Fruit fly (Drosophila melanogaster): ENCODE data around the gene CG14971.
A peak's percentile ranks its signal among the peaks of the same experiment; 100 is the strongest.

CG14971 gene

dm6 chr3L:3431061-3431648, 40.0 kb downstream of the CG14971 start:
- peak; percentile 60 for TF ChIP-seq cic (GFP tag; optimal IDR thresholded peaks at IDR 0.05)
- TF ChIP-seq pad (GFP tag; optimal IDR thresholded peaks at IDR 0.05) = no peak
- TF ChIP-seq CG12768 (GFP tag; optimal IDR thresholded peaks at IDR 0.05) = peak; percentile 21

DNA sequence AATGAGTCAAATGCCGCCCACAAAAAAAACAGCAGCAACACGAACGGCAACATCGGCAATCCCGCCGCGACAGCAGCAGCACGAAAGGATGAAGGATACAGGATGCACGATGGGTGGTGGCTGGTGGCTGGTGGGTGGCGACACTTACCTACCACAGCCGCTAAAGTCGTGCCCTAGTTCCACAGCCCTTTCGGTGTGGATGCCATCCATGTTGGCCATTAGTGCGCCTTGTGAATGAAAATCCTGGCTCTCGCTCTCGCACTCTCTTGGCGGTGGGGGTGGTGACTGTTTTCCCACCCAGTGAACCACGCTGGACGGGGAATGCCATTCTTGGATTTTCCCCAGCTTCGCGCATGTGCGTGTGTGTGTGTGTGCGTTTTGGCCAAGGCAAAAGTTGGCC, 44.1 kb downstream of the CG14971 start:
- TF ChIP-seq pad (GFP tag; optimal IDR thresholded peaks at IDR 0.05) (peak; percentile 41), cnc (optimal IDR thresholded peaks at IDR 0.05) (no peak)

dm6 chr3L:3424846-3425245, 46.3 kb downstream of the CG14971 start, which contains the start of gene sty:
TSS of gene sty (minus strand) at chr3L:3424935.
- TF ChIP-seq CG5204 (GFP tag; optimal IDR thresholded peaks at IDR 0.05) (no peak), cnc (optimal IDR thresholded peaks at IDR 0.05) (no peak), CG7101 (tag; optimal IDR thresholded peaks at IDR 0.05) (no peak), CG1620 (GFP tag; optimal IDR thresholded peaks at IDR 0.05) (no peak), CG33017 (tag; optimal IDR thresholded peaks at IDR 0.05) (no peak), CG11617 (GFP tag; optimal IDR thresholded peaks at IDR 0.05) (no peak), pad (GFP tag; optimal IDR thresholded peaks at IDR 0.05) (peak; percentile 86)

dm6 chr3L:3423006-3423405, 48.1 kb downstream of the CG14971 start:
- no peak for TF ChIP-seq Mnt (GFP tag; optimal IDR thresholded peaks at IDR 0.05)
- TF ChIP-seq tj (GFP tag; optimal IDR thresholded peaks at IDR 0.05) = peak; percentile 8

DNA sequence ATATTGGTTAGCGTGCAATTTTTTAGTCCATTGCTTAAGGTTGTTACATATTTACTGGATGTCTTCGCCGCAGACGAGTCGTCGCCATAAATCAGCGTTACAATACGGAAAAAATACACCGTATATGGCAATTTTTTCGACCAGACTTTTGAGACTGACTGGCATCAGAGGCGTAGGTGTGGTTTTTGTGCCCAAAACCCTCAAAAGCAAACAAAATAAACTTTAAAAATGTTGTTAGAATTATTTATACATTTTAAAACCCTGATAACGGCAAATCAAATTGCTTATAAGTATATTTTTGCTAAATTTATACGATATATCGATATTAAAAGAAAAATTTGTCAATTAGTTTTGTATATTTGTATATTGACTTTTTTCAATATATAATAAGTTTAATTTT, 50.4 kb downstream of the CG14971 start:
- TF ChIP-seq CG11617 (GFP tag; optimal IDR thresholded peaks at IDR 0.05) (no peak), toe (GFP tag; optimal IDR thresholded peaks at IDR 0.05) (no peak), Mnt (GFP tag; optimal IDR thresholded peaks at IDR 0.05) (no peak), tj (GFP tag; optimal IDR thresholded peaks at IDR 0.05) (no peak), cnc (optimal IDR thresholded peaks at IDR 0.05) (no peak), bab1 (GFP tag; optimal IDR thresholded peaks at IDR 0.05) (no peak), kay (GFP tag; ENCODE audit: borderline replicate concordance) (no peak), pad (GFP tag; optimal IDR thresholded peaks at IDR 0.05) (no peak), Crg-1 (GFP tag; optimal IDR thresholded peaks at IDR 0.05) (no peak), CG33017 (tag; optimal IDR thresholded peaks at IDR 0.05) (no peak)

DNA sequence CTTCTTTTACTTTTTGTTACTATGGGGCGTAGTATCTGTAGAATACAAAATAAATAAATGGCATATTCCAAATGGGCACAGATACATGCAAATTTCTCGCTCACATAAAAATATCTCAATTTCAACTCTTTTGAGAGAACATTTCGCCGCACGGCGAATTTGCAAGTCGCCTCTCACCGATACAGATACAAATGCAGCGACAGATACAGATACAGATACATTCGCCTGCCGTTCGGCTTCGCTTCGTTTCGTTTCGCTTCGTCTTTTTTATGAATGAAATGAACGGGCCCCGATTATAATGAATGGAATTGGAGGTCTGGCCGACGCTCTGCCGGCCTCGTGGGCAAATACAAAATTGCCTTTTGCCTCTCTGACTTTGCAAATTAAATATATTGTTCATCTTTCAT, 50.9 kb downstream of the CG14971 start:
- TF ChIP-seq CG11617 (GFP tag; optimal IDR thresholded peaks at IDR 0.05) (no peak), Mnt (GFP tag; optimal IDR thresholded peaks at IDR 0.05) (peak; percentile 24), Hr96 (GFP tag; optimal IDR thresholded peaks at IDR 0.05) (no peak), CG7101 (tag; optimal IDR thresholded peaks at IDR 0.05) (no peak), pad (GFP tag; optimal IDR thresholded peaks at IDR 0.05) (no peak), CG33017 (tag; optimal IDR thresholded peaks at IDR 0.05) (peak; percentile 10), CG14711 (tag; optimal IDR thresholded peaks at IDR 0.05) (peak; percentile 26), cnc (optimal IDR thresholded peaks at IDR 0.05) (no peak), kay (GFP tag; ENCODE audit: borderline replicate concordance) (no peak), tj (GFP tag; optimal IDR thresholded peaks at IDR 0.05) (peak; percentile 71), CG12768 (GFP tag; optimal IDR thresholded peaks at IDR 0.05) (no peak), CG7045 (GFP tag; optimal IDR thresholded peaks at IDR 0.05) (no peak), bab1 (GFP tag; optimal IDR thresholded peaks at IDR 0.05) (no peak), toe (GFP tag; optimal IDR thresholded peaks at IDR 0.05) (no peak), CG5204 (GFP tag; optimal IDR thresholded peaks at IDR 0.05) (no peak), CG1620 (GFP tag; optimal IDR thresholded peaks at IDR 0.05) (no peak), cic (GFP tag; optimal IDR thresholded peaks at IDR 0.05) (peak; percentile 100), Clk (GFP tag; optimal IDR thresholded peaks at IDR 0.05) (no peak), ovo (GFP tag; optimal IDR thresholded peaks at IDR 0.05) (no peak), Crg-1 (GFP tag; optimal IDR thresholded peaks at IDR 0.05) (no peak)

DNA sequence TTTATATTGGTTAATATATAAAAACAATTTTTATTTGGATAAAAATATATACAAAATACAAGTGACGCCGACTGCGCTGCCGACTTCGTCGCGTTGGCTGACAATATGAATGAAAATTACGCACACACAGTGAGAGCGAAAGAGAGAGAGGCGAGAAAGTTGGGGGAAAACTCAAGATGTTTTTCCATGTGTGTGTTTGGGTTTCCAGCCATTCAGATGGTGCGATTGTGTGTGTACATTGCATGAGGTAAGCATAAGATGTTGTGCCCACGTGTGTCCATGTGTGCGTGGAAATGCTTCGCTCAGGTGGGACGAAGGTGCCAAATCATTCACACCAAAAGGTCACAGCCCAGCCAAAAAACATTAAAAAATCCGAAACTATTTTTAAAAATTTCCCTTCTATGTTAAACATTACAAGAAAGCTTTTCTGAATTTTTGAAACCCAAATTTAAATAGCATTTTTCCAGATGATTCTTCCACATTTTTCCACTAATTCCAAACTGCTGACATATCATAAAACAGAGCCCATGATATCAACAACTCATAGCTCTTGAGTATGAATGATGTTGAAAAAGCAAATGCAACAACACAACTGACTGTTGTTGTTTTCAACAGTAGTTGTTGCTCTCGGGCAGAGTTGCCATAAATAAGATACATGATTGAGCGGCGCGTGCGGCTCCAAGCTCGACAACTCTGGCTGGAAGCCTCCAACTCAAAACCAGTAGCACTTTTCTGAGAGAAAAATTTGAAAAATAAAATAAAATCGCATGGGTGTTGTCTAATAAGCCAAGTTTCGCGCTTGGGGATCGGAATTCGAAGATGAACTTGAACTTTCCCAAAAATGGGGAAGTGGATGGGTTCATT, 51.5 kb downstream of the CG14971 start:
- no peak for TF ChIP-seq cic (GFP tag; optimal IDR thresholded peaks at IDR 0.05)
- no peak for TF ChIP-seq CG7045 (GFP tag; optimal IDR thresholded peaks at IDR 0.05)
- no peak for TF ChIP-seq toe (GFP tag; optimal IDR thresholded peaks at IDR 0.05)
- TF ChIP-seq pad (GFP tag; optimal IDR thresholded peaks at IDR 0.05) = no peak
- TF ChIP-seq bab1 (GFP tag; optimal IDR thresholded peaks at IDR 0.05) = no peak
- no peak for TF ChIP-seq CG1620 (GFP tag; optimal IDR thresholded peaks at IDR 0.05)
- TF ChIP-seq CG5204 (GFP tag; optimal IDR thresholded peaks at IDR 0.05) = no peak
- TF ChIP-seq Crg-1 (GFP tag; optimal IDR thresholded peaks at IDR 0.05) = no peak
- TF ChIP-seq CG12768 (GFP tag; optimal IDR thresholded peaks at IDR 0.05) = no peak
- TF ChIP-seq kay (GFP tag; ENCODE audit: borderline replicate concordance) = peak; percentile 35
- no peak for TF ChIP-seq CG11617 (GFP tag; optimal IDR thresholded peaks at IDR 0.05)
- TF ChIP-seq CG33017 (tag; optimal IDR thresholded peaks at IDR 0.05) = no peak
- peak; percentile 91 for TF ChIP-seq CG14711 (tag; optimal IDR thresholded peaks at IDR 0.05)
- no peak for TF ChIP-seq Mnt (GFP tag; optimal IDR thresholded peaks at IDR 0.05)
- no peak for TF ChIP-seq Hr96 (GFP tag; optimal IDR thresholded peaks at IDR 0.05)
